Fruit fly (Drosophila melanogaster) whole organism, embryonic: ENCODE data around the gene CG2816.

Source experiments
- Aef1 ChIP-seq: fragments of 200-800 bp; sonication (Bioruptor generic); IDR thresholded peaks from 3 replicates; pipeline ENCODE4 v1.3.6; 2022; ENCODE audit warnings: missing biosample characterization, missing genetic modification characterization
- CG10431 ChIP-seq: fragments of 200-800 bp; sonication (Bioruptor generic); optimal IDR thresholded peaks from 3 replicates; lab custom pipeline; 2018; ENCODE audit warnings: missing biosample characterization, mild to moderate bottlenecking, missing genetic modification characterization
- CG10959 ChIP-seq: fragments of 200-800 bp; sonication (Bioruptor generic); IDR thresholded peaks from 2 replicates; pipeline ENCODE4 v1.3.6; 2022; ENCODE audit warnings: missing biosample characterization, missing genetic modification characterization
- CG1233 ChIP-seq: fragments of 200-800 bp; sonication (Bioruptor generic); optimal IDR thresholded peaks from 4 replicates; lab custom pipeline; 2018; ENCODE audit warnings: missing biosample characterization, mild to moderate bottlenecking, missing genetic modification characterization
- CG12744 ChIP-seq: fragments of 200-800 bp; sonication (Bioruptor generic); optimal IDR thresholded peaks from 2 replicates; lab custom pipeline; 2016; ENCODE audit warnings: missing biosample characterization, missing genetic modification characterization
- CG14014 ChIP-seq: fragments of 200-800 bp; sonication (Bioruptor generic); IDR thresholded peaks from 2 replicates; pipeline ENCODE4 v1.3.6; 2022; ENCODE audit warnings: missing biosample characterization, missing genetic modification characterization
- CG1647 ChIP-seq: fragments of 200-800 bp; sonication (Bioruptor generic); optimal IDR thresholded peaks from 3 replicates; lab custom pipeline; 2016; ENCODE audit warnings: missing biosample characterization, missing genetic modification characterization
- CG18011 ChIP-seq: fragments of 200-800 bp; sonication (Bioruptor generic); optimal IDR thresholded peaks from 2 replicates; lab custom pipeline; 2017; ENCODE audit warnings: missing biosample characterization, missing genetic modification characterization, mild to moderate bottlenecking, moderate library complexity, missing genotype
- CG1832 ChIP-seq: fragments of 200-800 bp; sonication (Bioruptor generic); optimal IDR thresholded peaks from 2 replicates; lab custom pipeline; 2017; ENCODE audit warnings: missing biosample characterization, mild to moderate bottlenecking, missing genetic modification characterization, inconsistent platforms
- CG18599 ChIP-seq: fragments of 200-800 bp; sonication (Bioruptor generic); optimal IDR thresholded peaks from 3 replicates; lab custom pipeline; 2017; ENCODE audit warnings: missing biosample characterization, missing genetic modification characterization, mild to moderate bottlenecking, moderate library complexity, missing genetic modification reagents
- CG18764 ChIP-seq: fragments of 200-800 bp; sonication (Bioruptor generic); optimal IDR thresholded peaks from 3 replicates; lab custom pipeline; 2016; ENCODE audit warnings: missing biosample characterization, missing genetic modification characterization
- CG2116 ChIP-seq: fragments of 200-800 bp; sonication (Bioruptor generic); optimal IDR thresholded peaks from 3 replicates; lab custom pipeline; 2018; ENCODE audit warnings: missing biosample characterization, mild to moderate bottlenecking, missing genetic modification characterization
- CG31365 ChIP-seq: fragments of 200-800 bp; sonication (Bioruptor generic); optimal IDR thresholded peaks from 2 replicates; lab custom pipeline; 2018; ENCODE audit warnings: missing biosample characterization, mild to moderate bottlenecking, missing genetic modification characterization
- CG32772 ChIP-seq: fragments of 200-800 bp; sonication (Bioruptor generic); IDR thresholded peaks from 2 replicates; pipeline ENCODE4 v1.3.6; 2022; ENCODE audit warnings: missing biosample characterization, missing genetic modification characterization
- CG4360 ChIP-seq: fragments of 200-800 bp; sonication (Bioruptor generic); IDR thresholded peaks from 2 replicates; pipeline ENCODE4 v1.3.6; 2022; ENCODE audit warnings: missing biosample characterization, missing genetic modification characterization
- CG4707 ChIP-seq: fragments of 200-800 bp; sonication (Bioruptor generic); optimal IDR thresholded peaks from 2 replicates; lab custom pipeline; 2018; ENCODE audit warnings: missing biosample characterization, mild to moderate bottlenecking, missing genetic modification characterization, moderate library complexity
- CG7928 ChIP-seq: fragments of 200-800 bp; sonication (Bioruptor generic); optimal IDR thresholded peaks from 2 replicates; lab custom pipeline; 2017; ENCODE audit warnings: missing biosample characterization, mild to moderate bottlenecking, missing genetic modification characterization
- Camta ChIP-seq: fragments of 200-800 bp; sonication (Bioruptor generic); optimal IDR thresholded peaks from 2 replicates; lab custom pipeline; 2016; ENCODE audit warnings: missing biosample characterization, missing genetic modification characterization
- CoRest ChIP-seq: fragments of 200-800 bp; sonication (Bioruptor generic); optimal IDR thresholded peaks from 3 replicates; lab custom pipeline; 2018; ENCODE audit warnings: missing biosample characterization, mild to moderate bottlenecking, missing genetic modification characterization, moderate library complexity
- D ChIP-seq, 2 experiments: fragments of 200-800 bp in 1 of 2; fragments of >200 bp in 1 of 2; sonication (Bioruptor generic) in 1 of 2; optimal IDR thresholded peaks; 2 replicates in 1 of 2; 3 replicates in 1 of 2; lab custom pipeline; 2017; ENCODE audit warnings: mild to moderate bottlenecking in 1 of 2, missing biosample characterization in 1 of 2, missing genetic modification characterization in 1 of 2, missing genetic modification reagents in 1 of 2
- Dip3 ChIP-seq: fragments of 200-800 bp; sonication (Bioruptor generic); optimal IDR thresholded peaks from 3 replicates; lab custom pipeline; 2016; ENCODE audit warnings: missing biosample characterization, missing genetic modification characterization
- GATAe ChIP-seq: fragments of 200-800 bp; sonication (Bioruptor generic); conservative IDR thresholded peaks from 2 replicates; pipeline ENCODE4 v1.3.6; 2022; ENCODE audit warnings: missing biosample characterization, missing genetic modification characterization
- Hmx ChIP-seq: fragments of 200-800 bp; sonication (Bioruptor generic); optimal IDR thresholded peaks from 2 replicates; lab custom pipeline; 2016; ENCODE audit warnings: missing biosample characterization, missing genetic modification characterization
- Hr78 ChIP-seq, 2 experiments: fragments of 200-800 bp in 1 of 2; fragments of >200 bp in 1 of 2; sonication (Bioruptor generic) in 1 of 2; optimal IDR thresholded peaks; 2 replicates each; lab custom pipeline; 2017 to 2019; ENCODE audit warnings: missing biosample characterization in 2 of 2, missing genetic modification characterization in 2 of 2, mild to moderate bottlenecking in 1 of 2, moderate library complexity in 1 of 2
- Max ChIP-seq: fragments of 200-800 bp; sonication (Bioruptor generic); optimal IDR thresholded peaks from 2 replicates; lab custom pipeline; 2016; ENCODE audit warnings: missing biosample characterization, mild to moderate bottlenecking, missing genetic modification characterization
- Nf-YC ChIP-seq: fragments of 200-800 bp; optimal IDR thresholded peaks from 3 replicates; lab custom pipeline; 2019; ENCODE audit warnings: missing biosample characterization, mild to moderate bottlenecking, missing genetic modification characterization, moderate library complexity
- PHDP ChIP-seq: fragments of 200-800 bp; sonication (Bioruptor generic); optimal IDR thresholded peaks from 3 replicates; lab custom pipeline; 2018; ENCODE audit warnings: missing biosample characterization, mild to moderate bottlenecking, missing genetic modification characterization, moderate library complexity
- Sry-β ChIP-seq: fragments of 200-800 bp; sonication (Bioruptor generic); optimal IDR thresholded peaks from 2 replicates; lab custom pipeline; 2018; ENCODE audit warnings: missing biosample characterization, mild to moderate bottlenecking, missing genetic modification characterization, moderate library complexity
- Sry-δ ChIP-seq: fragments of 200-800 bp; sonication (Bioruptor generic); optimal IDR thresholded peaks from 2 replicates; lab custom pipeline; 2016; ENCODE audit warnings: missing biosample characterization, missing genetic modification characterization
- Tbp ChIP-seq: fragments of >200 bp; optimal IDR thresholded peaks from 2 replicates; lab custom pipeline; 2018; ENCODE audit warnings: missing biosample characterization, missing genetic modification characterization
- br ChIP-seq: fragments of >200 bp; optimal IDR thresholded peaks from 2 replicates; lab custom pipeline; 2017
- dan ChIP-seq: fragments of 200-800 bp; sonication (Bioruptor generic); IDR thresholded peaks from 2 replicates; pipeline ENCODE4 v1.3.6; 2022; ENCODE audit warnings: missing biosample characterization, missing genetic modification characterization
- dimm ChIP-seq: fragments of 200-800 bp; sonication (Bioruptor generic); IDR thresholded peaks from 2 replicates; pipeline ENCODE4 v1.3.6; 2022; ENCODE audit warnings: missing biosample characterization, missing genetic modification characterization
- gfzf ChIP-seq: fragments of 200-800 bp; sonication (Bioruptor generic); optimal IDR thresholded peaks from 2 replicates; lab custom pipeline; 2016; ENCODE audit warnings: missing biosample characterization, mild to moderate bottlenecking, missing genetic modification characterization, moderate library complexity
- hth ChIP-seq: fragments of >200 bp; optimal IDR thresholded peaks from 2 replicates; lab custom pipeline; 2017; ENCODE audit warnings: inconsistent platforms
- insv ChIP-seq, 2 experiments: fragments of 200-800 bp; sonication (Bioruptor generic); optimal IDR thresholded peaks; 3 replicates each; lab custom pipeline; 2016 to 2018; ENCODE audit warnings: missing biosample characterization in 2 of 2, missing genetic modification characterization in 2 of 2
- kay ChIP-seq: fragments of 200-800 bp; sonication (Bioruptor generic); optimal IDR thresholded peaks from 2 replicates; lab custom pipeline; 2016; ENCODE audit warnings: missing biosample characterization, missing genetic modification characterization
- nerfin-2 ChIP-seq: fragments of 200-800 bp; sonication (Bioruptor generic); IDR thresholded peaks from 2 replicates; pipeline ENCODE4 v1.3.6; 2022; ENCODE audit warnings: missing biosample characterization, missing genetic modification characterization; ENCODE audit not compliant: partially characterized antibody
- odd ChIP-seq: fragments of 200-800 bp; sonication (Bioruptor generic); optimal IDR thresholded peaks from 2 replicates; lab custom pipeline; 2017; ENCODE audit warnings: missing biosample characterization, mild to moderate bottlenecking, missing genetic modification characterization
- pan ChIP-seq, 4 experiments: fragments of >200 bp in 3 of 4; fragments of 200-800 bp in 1 of 4; sonication (Bioruptor generic) in 1 of 4; optimal IDR thresholded peaks in 3 of 4; IDR thresholded peaks in 1 of 4; 2 replicates each; pipeline versions ENCODE4 v1.3.6 to Lab custom; 2017 to 2022; ENCODE audit warnings: missing biosample characterization in 2 of 4, missing genetic modification characterization in 2 of 4, mixed read lengths in 1 of 4
- peb ChIP-seq: fragments of 200-800 bp; sonication (Bioruptor generic); IDR thresholded peaks from 2 replicates; pipeline ENCODE4 v1.3.6; 2022; ENCODE audit warnings: missing biosample characterization, missing genetic modification characterization
- run ChIP-seq: fragments of 200-800 bp; sonication (Bioruptor generic); optimal IDR thresholded peaks from 3 replicates; lab custom pipeline; 2018; ENCODE audit warnings: missing biosample characterization, mild to moderate bottlenecking, missing genetic modification characterization
- sc ChIP-seq, 3 experiments: fragments of >200 bp in 2 of 3; fragments of 200-800 bp in 1 of 3; sonication (Bioruptor generic) in 1 of 3; optimal IDR thresholded peaks; 2 replicates in 2 of 3; 3 replicates in 1 of 3; lab custom pipeline; 2017; ENCODE audit warnings: mild to moderate bottlenecking in 1 of 3, missing biosample characterization in 1 of 3, missing genetic modification characterization in 1 of 3, missing genetic modification reagents in 1 of 3
- sima ChIP-seq: fragments of 200-800 bp; sonication (Bioruptor generic); optimal IDR thresholded peaks from 2 replicates; lab custom pipeline; 2016; ENCODE audit warnings: missing biosample characterization, missing genetic modification characterization
- sr ChIP-seq: fragments of 200-800 bp; sonication (Bioruptor generic); IDR thresholded peaks from 3 replicates; pipeline ENCODE4 v1.3.6; 2022; ENCODE audit warnings: missing biosample characterization, missing genetic modification characterization
- trem ChIP-seq: fragments of 200-800 bp; optimal IDR thresholded peaks from 3 replicates; lab custom pipeline; 2019; ENCODE audit warnings: missing biosample characterization, mild to moderate bottlenecking, missing genetic modification characterization, moderate library complexity
- ttk ChIP-seq: fragments of 200-800 bp; sonication (Bioruptor generic); IDR thresholded peaks from 2 replicates; pipeline ENCODE4 v2.1.2; 2022; ENCODE audit warnings: missing biosample characterization, missing genetic modification characterization
- tx ChIP-seq: fragments of 200-800 bp; sonication (Bioruptor generic); optimal IDR thresholded peaks from 2 replicates; lab custom pipeline; 2016; ENCODE audit warnings: missing biosample characterization, missing genetic modification characterization
- wek ChIP-seq: fragments of 200-800 bp; sonication (Bioruptor generic); optimal IDR thresholded peaks from 3 replicates; lab custom pipeline; 2018; ENCODE audit warnings: missing biosample characterization, mild to moderate bottlenecking, missing genetic modification characterization, moderate library complexity

The CG2816 gene

DNA sequence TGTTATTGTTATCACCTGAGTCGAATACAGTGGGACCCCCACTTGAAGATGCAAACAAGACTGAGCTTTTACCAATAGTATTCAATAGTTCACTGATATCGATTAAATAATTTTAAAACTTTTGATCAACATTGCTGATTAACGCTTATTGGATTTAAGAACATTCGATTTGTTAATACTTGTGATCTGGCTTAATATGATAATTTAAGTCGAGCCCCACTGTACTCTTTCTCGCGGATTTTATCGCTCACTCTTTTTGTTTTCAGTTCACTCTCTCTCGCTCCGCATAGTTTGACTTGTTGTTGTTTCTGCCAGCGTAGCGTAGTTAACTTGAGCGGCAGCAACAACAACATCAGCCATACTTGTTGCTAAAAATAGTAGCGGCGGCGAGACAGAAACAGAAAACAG is 47.8 kb upstream of the CG2816 start (continued):
- TF ChIP-seq CG31365 (tag; lab: Kevin White, UChicago): peak; percentile 93
- TF ChIP-seq Sry-δ (GFP tag; lab: Kevin White, UChicago): peak; percentile 76
- TF ChIP-seq CoRest (tag; lab: Kevin White, UChicago): peak; percentile 99
- no peak for TF ChIP-seq br (lab: Kevin White, UChicago)
- TF ChIP-seq sc (optimal IDR thresholded peaks at IDR 0.05; lab: Kevin White, UChicago): no peak
- TF ChIP-seq sc (GFP tag; optimal IDR thresholded peaks at IDR 0.05; lab: Kevin White, UChicago): peak; percentile 98
- TF ChIP-seq Dip3: peak; percentile 97
- TF ChIP-seq insv (GFP tag; optimal IDR thresholded peaks at IDR 0.05; lab: Kevin White, UChicago): peak; percentile 29 to 83
- peak; percentile 86 for TF ChIP-seq CG2116 (GFP tag; lab: Kevin White, UChicago)
- TF ChIP-seq Camta (GFP tag; lab: Kevin White, UChicago): peak; percentile 98
- TF ChIP-seq PHDP (tag; lab: Kevin White, UChicago): peak; percentile 99
- peak; percentile 97 for TF ChIP-seq CG32772
- TF ChIP-seq D (optimal IDR thresholded peaks at IDR 0.05; lab: Kevin White, UChicago): no peak
- peak; percentile 98 for TF ChIP-seq D (GFP tag; optimal IDR thresholded peaks at IDR 0.05; lab: Kevin White, UChicago)
- peak; percentile 96 for TF ChIP-seq trem
- TF ChIP-seq CG18764 (GFP tag; lab: Kevin White, UChicago): peak; percentile 96
- TF ChIP-seq run (tag; lab: Kevin White, UChicago): peak; percentile 97
- TF ChIP-seq sr: peak; percentile 86
- peak; percentile 98 for TF ChIP-seq CG4707
- TF ChIP-seq CG10431 (GFP tag; lab: Kevin White, UChicago): peak; percentile 96
- TF ChIP-seq tx (GFP tag; lab: Kevin White, UChicago): peak; percentile 98
- TF ChIP-seq pan (optimal IDR thresholded peaks at IDR 0.05; lab: Kevin White, UChicago): no peak
- peak in 1 of 2 experiments; percentile 98 for TF ChIP-seq pan (GFP tag; optimal IDR thresholded peaks at IDR 0.05 in 1 of 2, IDR thresholded peaks at IDR 0.05 in 1 of 2)
- peak; percentile 97 for TF ChIP-seq ttk (GFP tag; lab: Robert Waterston, UW)
- TF ChIP-seq Max (GFP tag; lab: Kevin White, UChicago): peak; percentile 96
- peak; percentile 95 for TF ChIP-seq sima
- TF ChIP-seq wek (GFP tag; lab: Kevin White, UChicago): peak; percentile 96
- TF ChIP-seq Hr78 (GFP tag; optimal IDR thresholded peaks at IDR 0.05; lab: Kevin White, UChicago): peak in 1 of 2 experiments; percentile 93
- TF ChIP-seq nerfin-2: no peak
- TF ChIP-seq Tbp (GFP tag; lab: Kevin White, UChicago): no peak
- peak; percentile 81 for TF ChIP-seq CG7928 (GFP tag; lab: Kevin White, UChicago)
- TF ChIP-seq CG12744 (GFP tag; lab: Kevin White, UChicago): peak; percentile 97
- TF ChIP-seq Aef1 (GFP tag; lab: Robert Waterston, UW): peak; percentile 97
- no peak for TF ChIP-seq hth
- peak; percentile 97 for TF ChIP-seq GATAe (GFP tag; lab: Robert Waterston, UW)
- TF ChIP-seq CG1233: peak; percentile 98
- no peak for TF ChIP-seq CG1832 (GFP tag; lab: Kevin White, UChicago)
- TF ChIP-seq dimm (GFP tag; lab: Robert Waterston, UW): peak; percentile 95
- TF ChIP-seq Sry-β (GFP tag; lab: Kevin White, UChicago): peak; percentile 57
- TF ChIP-seq CG14014 (GFP tag; lab: Robert Waterston, UW): peak; percentile 98
- peak; percentile 98 for TF ChIP-seq odd (GFP tag; lab: Kevin White, UChicago)
- TF ChIP-seq Nf-YC (tag; lab: Kevin White, UChicago): peak; percentile 92
- TF ChIP-seq CG1647: peak; percentile 96
- TF ChIP-seq CG4360 (GFP tag; lab: Robert Waterston, UW): peak; percentile 97
- no peak; the same call in 1 of the 2 replicates for TF ChIP-seq dan (GFP tag; lab: Robert Waterston, UW)
- peak; percentile 95 for TF ChIP-seq Hmx (GFP tag; lab: Kevin White, UChicago)
- peak; percentile 95 for TF ChIP-seq kay (GFP tag; lab: Kevin White, UChicago)
- peak; percentile 99 for TF ChIP-seq CG18599 (GFP tag; lab: Kevin White, UChicago)
- peak; percentile 90 for TF ChIP-seq CG18011 (GFP tag; lab: Kevin White, UChicago)
- peak; percentile 97 for TF ChIP-seq peb (GFP tag; lab: Robert Waterston, UW)
- peak; percentile 22 for TF ChIP-seq gfzf (GFP tag; lab: Kevin White, UChicago)
- TF ChIP-seq CG10959 (GFP tag; lab: Robert Waterston, UW): peak; percentile 97
